Worm (Caenorhabditis elegans) whole organism, early embryonic: Measurements from ENCODE around the gene ZK637.4.
A peak's percentile ranks its signal among the peaks of the same experiment; 100 is the strongest.

ENCODE experiments used
- B0310.2 ChIP-seq: sonication (generic microtip); optimal IDR thresholded peaks from 2 replicates; lab custom pipeline; 2016; ENCODE audit warnings: mild to moderate bottlenecking, missing genetic modification characterization, missing compliant biosample characterization
- F13C5.2 ChIP-seq: sonication (generic microtip); optimal IDR thresholded peaks from 2 replicates; lab custom pipeline; 2017; ENCODE audit warnings: mild to moderate bottlenecking, missing genetic modification characterization, inconsistent platforms, missing compliant biosample characterization
- aly-1 ChIP-seq: sonication (generic microtip); optimal IDR thresholded peaks from 2 replicates; lab custom pipeline; 2016; ENCODE audit warnings: missing genetic modification characterization, missing compliant biosample characterization
- ama-1 ChIP-seq: fragments of 150-350 bp; optimal IDR thresholded peaks from 2 replicates; lab custom pipeline; 2014
- ceh-13 ChIP-seq: fragments of 200-800 bp; sonication (Bioruptor generic); optimal IDR thresholded peaks from 2 replicates; lab custom pipeline; 2018; ENCODE audit warnings: mild to moderate bottlenecking, missing genetic modification characterization, missing compliant biosample characterization
- ceh-36 ChIP-seq: sonication (generic microtip); optimal IDR thresholded peaks from 2 replicates; lab custom pipeline; 2016; ENCODE audit warnings: missing genetic modification characterization, inconsistent platforms, missing compliant biosample characterization
- ets-7 ChIP-seq: sonication (generic microtip); optimal IDR thresholded peaks from 2 replicates; lab custom pipeline; 2016; ENCODE audit warnings: missing genotype, missing genetic modification characterization, missing compliant biosample characterization
- flt-1 ChIP-seq: fragments of 200-800 bp; sonication (Bioruptor generic); IDR thresholded peaks from 2 replicates; pipeline ENCODE4 v1.3.6; 2022; ENCODE audit warnings: missing genetic modification characterization, missing compliant biosample characterization
- hmbx-1 ChIP-seq: sonication (generic microtip); optimal IDR thresholded peaks from 2 replicates; lab custom pipeline; 2016; ENCODE audit warnings: mild to moderate bottlenecking, missing genetic modification characterization, missing compliant biosample characterization
- hmg-4 ChIP-seq: fragments of 200-800 bp; sonication (Bioruptor generic); optimal IDR thresholded peaks from 2 replicates; lab custom pipeline; 2018; ENCODE audit warnings: mild to moderate bottlenecking, missing genetic modification characterization, missing compliant biosample characterization
- hnd-1 ChIP-seq: sonication (generic microtip); optimal IDR thresholded peaks from 2 replicates; lab custom pipeline; 2016; ENCODE audit warnings: missing genetic modification characterization, missing compliant biosample characterization
- pes-1 ChIP-seq: fragments of 200-800 bp; sonication (Bioruptor generic); IDR thresholded peaks from 2 replicates; pipeline ENCODE4 v1.3.6; 2022; ENCODE audit warnings: missing genetic modification reagents, missing genetic modification characterization, missing compliant biosample characterization
- scrt-1 ChIP-seq: fragments of 200-800 bp; sonication (Bioruptor generic); IDR thresholded peaks from 2 replicates; pipeline ENCODE4 v1.3.6; 2022; ENCODE audit warnings: missing genetic modification characterization, missing compliant biosample characterization
- sea-1 ChIP-seq: fragments of 200-800 bp; sonication (Bioruptor generic); conservative IDR thresholded peaks from 2 replicates; pipeline ENCODE4 v1.3.6; 2022; ENCODE audit warnings: missing genetic modification characterization, missing compliant biosample characterization
- tbx-11 ChIP-seq: fragments of 200-800 bp; sonication (Bioruptor generic); IDR thresholded peaks from 2 replicates; pipeline ENCODE4 v1.3.6; 2022; ENCODE audit warnings: missing genetic modification characterization, missing compliant biosample characterization
- tbx-37 ChIP-seq: fragments of 200-800 bp; sonication (Bioruptor generic); conservative IDR thresholded peaks from 2 replicates; pipeline ENCODE4 v1.3.6; 2022; ENCODE audit warnings: missing genetic modification reagents, missing genetic modification characterization, missing compliant biosample characterization
- tra-4 ChIP-seq: sonication (generic microtip); optimal IDR thresholded peaks from 2 replicates; lab custom pipeline; 2017; ENCODE audit warnings: missing genetic modification characterization, missing compliant biosample characterization

ZK637.4 gene

ce11 chrIII:8937571-8937970, 44.0 kb downstream of the ZK637.4 start:
- TF ChIP-seq tbx-37: peak; percentile 91
- TF ChIP-seq pes-1 (GFP tag; lab: Robert Waterston, UW): peak; percentile 93
- peak; percentile 88 for TF ChIP-seq flt-1 (GFP tag; lab: Robert Waterston, UW)
- TF ChIP-seq tra-4 (tag; lab: Kevin White, UChicago): peak; percentile 81
- TF ChIP-seq sea-1: peak; percentile 88
- TF ChIP-seq hmg-4 (GFP tag; lab: Kevin White, UChicago): no peak
- TF ChIP-seq ceh-13 (GFP tag; lab: Kevin White, UChicago): peak; percentile 94
- peak; percentile 90 for TF ChIP-seq ceh-36
- TF ChIP-seq hnd-1 (tag; lab: Kevin White, UChicago): peak; percentile 83
- peak; percentile 84 for TF ChIP-seq B0310.2 (tag; lab: Kevin White, UChicago)
- peak; percentile 96 for TF ChIP-seq F13C5.2
- TF ChIP-seq hmbx-1 (tag; lab: Kevin White, UChicago): peak; percentile 73
- no peak for TF ChIP-seq ama-1 (lab: Kevin White, UChicago)
- TF ChIP-seq ets-7 (tag; lab: Kevin White, UChicago): peak; percentile 90
- peak; percentile 87 for TF ChIP-seq aly-1 (tag; lab: Kevin White, UChicago)
- peak; percentile 93 for TF ChIP-seq scrt-1 (GFP tag; lab: Robert Waterston, UW)
- TF ChIP-seq tbx-11 (GFP tag; lab: Robert Waterston, UW): peak; percentile 92
